Fruit fly (Drosophila melanogaster): Measurements from ENCODE around the gene CG11986.

DNA sequence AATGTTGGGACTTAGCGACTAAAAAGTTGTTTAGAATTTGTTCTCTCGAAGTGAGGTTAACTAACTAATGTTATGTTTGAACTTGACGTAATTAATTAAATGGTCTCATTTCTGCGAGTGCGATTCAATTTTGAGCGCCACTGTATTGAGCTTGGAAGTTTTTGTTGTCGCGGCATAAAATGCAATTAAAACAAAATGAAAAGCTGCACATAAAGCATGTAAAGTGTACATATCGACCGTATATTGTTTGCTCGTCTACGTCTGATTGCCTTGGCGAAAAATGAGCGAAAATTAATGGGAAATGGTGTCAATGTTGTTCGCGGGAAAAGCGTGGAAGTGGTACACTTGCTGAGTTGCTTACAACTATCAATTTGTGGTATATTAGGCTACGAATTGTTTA is 1.6 kb downstream of the CG11986 start:
- TF ChIP-seq psq (optimal IDR thresholded peaks at IDR 0.05), result no peak
- TF ChIP-seq Myc (optimal IDR thresholded peaks at IDR 0.05), result no peak
